Worm (Caenorhabditis elegans): Measurements from ENCODE around the gene ZK616.8.
A peak's percentile ranks its signal among the peaks of the same experiment; 100 is the strongest.

Gene ZK616.8

ce11 chrIV:5394687-5395086 is 17.3 kb downstream of the ZK616.8 start, which contains the start of the genes perm-3 and swsn-6 (continued):
- TF ChIP-seq grh-1 (GFP tag; IDR thresholded peaks at IDR 0.05) (peak; percentile 71), nhr-76 (tag; optimal IDR thresholded peaks at IDR 0.05) (no peak), snu-23 (GFP tag; optimal IDR thresholded peaks at IDR 0.05) (peak; percentile 89), aha-1 (tag; optimal IDR thresholded peaks at IDR 0.05) (peak; percentile 16), ceh-8 (GFP tag; optimal IDR thresholded peaks at IDR 0.05) (peak; percentile 57), ceh-88 (GFP tag; IDR thresholded peaks at IDR 0.05) (peak; percentile 19; the same call in 1 of the 2 replicates), zag-1 (tag; optimal IDR thresholded peaks at IDR 0.05) (no peak), nhr-47 (tag; optimal IDR thresholded peaks at IDR 0.05) (peak; percentile 91), hlh-17 (GFP tag; optimal IDR thresholded peaks at IDR 0.05; ENCODE audit: borderline replicate concordance) (no peak), lin-39 (tag; optimal IDR thresholded peaks at IDR 0.05) (peak; percentile 87), fos-1 (tag; optimal IDR thresholded peaks at IDR 0.05) (peak; percentile 31), fkh-4 (tag; optimal IDR thresholded peaks at IDR 0.05; ENCODE audit: borderline replicate concordance) (no peak), unc-130 (tag; optimal IDR thresholded peaks at IDR 0.05) (peak; percentile 86), unc-30 (tag; optimal IDR thresholded peaks at IDR 0.05) (no peak), ces-1 (GFP tag; optimal IDR thresholded peaks at IDR 0.05) (no peak), snpc-4 (tag; optimal IDR thresholded peaks at IDR 0.05) (peak; percentile 81), pag-3 (tag; optimal IDR thresholded peaks at IDR 0.05; ENCODE audit: borderline replicate concordance, insufficient read depth) (no peak), mef-2 (tag; optimal IDR thresholded peaks at IDR 0.05) (peak; percentile 23), nhr-12 (tag; optimal IDR thresholded peaks at IDR 0.05) (no peak), ceh-63 (GFP tag; optimal IDR thresholded peaks at IDR 0.05) (no peak), dpl-1 (GFP tag; optimal IDR thresholded peaks at IDR 0.05) (peak; percentile 78 to 84 (median 84)), zip-4 (GFP tag; optimal IDR thresholded peaks at IDR 0.05) (peak; percentile 61), sox-4 (tag; optimal IDR thresholded peaks at IDR 0.05) (peak; percentile 46), rnt-1 (tag; optimal IDR thresholded peaks at IDR 0.05) (peak; percentile 89), C04F5.9 (tag; optimal IDR thresholded peaks at IDR 0.05) (peak; percentile 25), lin-35 (GFP tag; optimal IDR thresholded peaks at IDR 0.05) (peak; percentile 86), unc-98 (GFP tag; IDR thresholded peaks at IDR 0.05) (no peak), dsc-1 (tag; optimal IDR thresholded peaks at IDR 0.05) (peak; percentile 83), sptf-1 (tag; optimal IDR thresholded peaks at IDR 0.05) (no peak), lin-15B (tag; optimal IDR thresholded peaks at IDR 0.05) (peak; percentile 75), C34B4.2 (tag; optimal IDR thresholded peaks at IDR 0.05) (no peak), hpl-2 (GFP tag; optimal IDR thresholded peaks at IDR 0.05) (peak; percentile 17), unc-86 (tag; optimal IDR thresholded peaks at IDR 0.05) (peak; percentile 81), lin-14 (GFP tag; optimal IDR thresholded peaks at IDR 0.05) (peak; percentile 83), mdl-1 (tag; optimal IDR thresholded peaks at IDR 0.05) (peak in 1 of 2 experiments; percentile 52), swsn-7 (tag; optimal IDR thresholded peaks at IDR 0.05) (peak; percentile 90), pqm-1 (tag; optimal IDR thresholded peaks at IDR 0.05) (no peak), mep-1 (tag; optimal IDR thresholded peaks at IDR 0.05) (peak; percentile 94), hlh-4 (tag; optimal IDR thresholded peaks at IDR 0.05) (no peak), C16A3.4 (tag; optimal IDR thresholded peaks at IDR 0.05) (peak; percentile 82), sup-37 (GFP tag; optimal IDR thresholded peaks at IDR 0.05) (no peak), nhr-90 (tag; optimal IDR thresholded peaks at IDR 0.05; ENCODE audit: poor library complexity) (peak; percentile 82), ceh-90 (tag; optimal IDR thresholded peaks at IDR 0.05) (no peak)

ce11 chrIV:5393566-5393965 is 18.4 kb downstream of the ZK616.8 start:
- no peak for TF ChIP-seq nhr-237 (tag; optimal IDR thresholded peaks at IDR 0.05)
- no peak for TF ChIP-seq irx-1 (tag; optimal IDR thresholded peaks at IDR 0.05)
- peak; percentile 54 for TF ChIP-seq elt-2 (tag; optimal IDR thresholded peaks at IDR 0.05)
- no peak for TF ChIP-seq nhr-11 (tag; optimal IDR thresholded peaks at IDR 0.05)
- no peak for TF ChIP-seq zip-4 (GFP tag; optimal IDR thresholded peaks at IDR 0.05)
- peak in 1 of 2 experiments; percentile 43 for TF ChIP-seq lin-35 (GFP tag; optimal IDR thresholded peaks at IDR 0.05)
- TF ChIP-seq nhr-12 (tag; optimal IDR thresholded peaks at IDR 0.05), result no peak
- TF ChIP-seq nhr-71 (tag; optimal IDR thresholded peaks at IDR 0.05), result peak; percentile 18
- TF ChIP-seq xbp-1 (tag; optimal IDR thresholded peaks at IDR 0.05), result no peak
